Worm (Caenorhabditis elegans) whole organism, L4/young adult: ENCODE measurements around the gene zfp-3.

Experiments
- W03F9.2 ChIP-seq: fragments of 150-350 bp; optimal IDR thresholded peaks from 2 replicates; lab custom pipeline; 2014; ENCODE audit warnings: missing biosample characterization, missing genetic modification characterization
- dao-5 ChIP-seq: sonication (generic microtip); optimal IDR thresholded peaks from 2 replicates; lab custom pipeline; 2016; ENCODE audit warnings: missing genotype, missing genetic modification characterization, moderate library complexity, missing compliant biosample characterization
- him-1 ChIP-seq: sonication (generic microtip); optimal IDR thresholded peaks from 2 replicates; lab custom pipeline; 2016; ENCODE audit warnings: missing genotype, missing genetic modification reagents, missing genetic modification characterization, missing compliant biosample characterization

DNA sequence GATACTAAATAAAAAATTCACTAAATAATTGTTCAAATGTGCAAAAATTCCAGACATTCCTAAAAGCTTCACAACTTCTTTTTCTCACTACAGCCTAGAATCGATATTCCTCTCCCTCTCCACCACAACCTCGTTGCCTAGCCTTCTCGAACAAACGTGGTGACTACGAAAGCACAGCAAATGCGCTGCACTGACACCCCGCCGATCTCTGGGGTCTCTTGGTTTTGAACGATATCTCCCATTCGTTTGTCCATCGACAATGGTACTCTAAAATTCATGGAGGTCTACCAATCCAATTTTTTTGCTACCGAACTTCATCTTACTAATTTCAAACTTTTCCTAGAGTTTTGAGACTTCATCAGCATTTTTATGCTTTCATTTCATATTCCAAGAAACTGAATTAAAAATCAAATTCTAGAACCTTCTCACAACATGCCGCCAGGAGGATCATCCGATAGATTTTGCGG, 3.9 kb upstream of the zfp-3 start, which contains the start of gene W05H7.1:
- no peak for TF ChIP-seq him-1 (tag; lab: Kevin White, UChicago)
- TF ChIP-seq dao-5 = no peak
- TF ChIP-seq W03F9.2 (tag; lab: Kevin White, UChicago) = no peak
